Worm (Caenorhabditis elegans): ENCODE data around the gene zyg-12.
A peak's percentile ranks its signal among the peaks of the same experiment; 100 is the strongest.
"Not testable (repeated sequence)": the region's sequence is repeated elsewhere in the genome, so short reads cannot be mapped to it uniquely, and the experiment has no call there.

The zyg-12 gene

ce11 chrII:4902035-4902434 is 47.7 kb upstream of the zyg-12 start, which contains the start of gene R05F9.9 (continued):
- TF ChIP-seq hlh-26 (GFP tag; conservative IDR thresholded peaks at IDR 0.05) = no peak
- no peak for TF ChIP-seq somi-1 (GFP tag; optimal IDR thresholded peaks at IDR 0.05)
- 0 out of 2 replicates have a peak, but pooled peaks have one; percentile 1 for TF ChIP-seq madf-3 (GFP tag; IDR thresholded peaks at IDR 0.05)
- peak; percentile 66 for TF ChIP-seq hsf-1 (GFP tag; IDR thresholded peaks at IDR 0.05)
- TF ChIP-seq lin-40 (tag; optimal IDR thresholded peaks at IDR 0.05) = peak; percentile 8
- peak; percentile 62; the same call in 1 of the 2 replicates for TF ChIP-seq Y95B8A.8 (GFP tag; IDR thresholded peaks at IDR 0.05)
- peak; percentile 25 for TF ChIP-seq lsl-1 (GFP tag; optimal IDR thresholded peaks at IDR 0.05)
- no peak for TF ChIP-seq rec-8 (tag; optimal IDR thresholded peaks at IDR 0.05)
- TF ChIP-seq F55B11.4 (tag; optimal IDR thresholded peaks at IDR 0.05; ENCODE audit: borderline replicate concordance, insufficient read depth) = no peak
- no peak for TF ChIP-seq sdz-38 (tag; optimal IDR thresholded peaks at IDR 0.05)
- TF ChIP-seq ceh-40 (GFP tag; IDR thresholded peaks at IDR 0.05) = no peak
- TF ChIP-seq C17E4.6 (GFP tag; IDR thresholded peaks at IDR 0.05) = no peak
- peak; percentile 59 for TF ChIP-seq lin-54 (GFP tag; optimal IDR thresholded peaks at IDR 0.05)
- peak; percentile 41; the same call in 1 of the 2 replicates for TF ChIP-seq B0336.3 (GFP tag; IDR thresholded peaks at IDR 0.05)
- TF ChIP-seq snpc-1.3 (tag; optimal IDR thresholded peaks at IDR 0.05; ENCODE audit: insufficient read depth) = peak; percentile 8
- no peak for TF ChIP-seq egl-44 (GFP tag; IDR thresholded peaks at IDR 0.05)
- peak; percentile 55 for TF ChIP-seq F23B12.7 (tag; optimal IDR thresholded peaks at IDR 0.05; ENCODE audit: insufficient read depth)
- no peak for TF ChIP-seq snpc-4 (GFP tag; optimal IDR thresholded peaks at IDR 0.05)
- peak in 2 of 4 experiments; percentile 23 to 50 for TF ChIP-seq snpc-4 (tag; optimal IDR thresholded peaks at IDR 0.05)
- TF ChIP-seq cebp-2 (GFP tag; IDR thresholded peaks at IDR 0.05) = no peak
- peak; percentile 56 for TF ChIP-seq repo-1 (tag; optimal IDR thresholded peaks at IDR 0.05)
- no peak for TF ChIP-seq mel-28 (tag; optimal IDR thresholded peaks at IDR 0.05; ENCODE audit: borderline replicate concordance)
- TF ChIP-seq nfya-2 (GFP tag; IDR thresholded peaks at IDR 0.05) = no peak
- TF ChIP-seq attf-5 (GFP tag; optimal IDR thresholded peaks at IDR 0.05) = peak; percentile 31
- TF ChIP-seq ZK185.1 (tag; optimal IDR thresholded peaks at IDR 0.05; ENCODE audit: poor library complexity, severe bottlenecking) = peak; percentile 37
- peak; percentile 12 for TF ChIP-seq ceh-79 (tag; optimal IDR thresholded peaks at IDR 0.05)
- peak; percentile 8 for TF ChIP-seq tlf-1 (GFP tag; optimal IDR thresholded peaks at IDR 0.05)
- TF ChIP-seq efl-1 (GFP tag; optimal IDR thresholded peaks at IDR 0.05) = peak; percentile 39
- TF ChIP-seq madf-6 (GFP tag; IDR thresholded peaks at IDR 0.05) = peak; percentile 51
- TF ChIP-seq bed-1 (GFP tag; IDR thresholded peaks at IDR 0.05) = no peak
- peak; percentile 21 for TF ChIP-seq madf-10 (tag; optimal IDR thresholded peaks at IDR 0.05)
- TF ChIP-seq gei-17 (GFP tag; optimal IDR thresholded peaks at IDR 0.05) = peak; percentile 28
- no peak for TF ChIP-seq lir-1 (GFP tag; conservative IDR thresholded peaks at IDR 0.05)
- TF ChIP-seq Y53G8AR.9 (GFP tag; conservative IDR thresholded peaks at IDR 0.05) = peak; percentile 86
- peak; percentile 50 for TF ChIP-seq ekl-4 (GFP tag; IDR thresholded peaks at IDR 0.05)
- peak in 1 of 3 experiments; percentile 58 for TF ChIP-seq lin-35 (GFP tag; optimal IDR thresholded peaks at IDR 0.05)
- TF ChIP-seq nhr-90 (tag; optimal IDR thresholded peaks at IDR 0.05) = peak; percentile 10

DNA sequence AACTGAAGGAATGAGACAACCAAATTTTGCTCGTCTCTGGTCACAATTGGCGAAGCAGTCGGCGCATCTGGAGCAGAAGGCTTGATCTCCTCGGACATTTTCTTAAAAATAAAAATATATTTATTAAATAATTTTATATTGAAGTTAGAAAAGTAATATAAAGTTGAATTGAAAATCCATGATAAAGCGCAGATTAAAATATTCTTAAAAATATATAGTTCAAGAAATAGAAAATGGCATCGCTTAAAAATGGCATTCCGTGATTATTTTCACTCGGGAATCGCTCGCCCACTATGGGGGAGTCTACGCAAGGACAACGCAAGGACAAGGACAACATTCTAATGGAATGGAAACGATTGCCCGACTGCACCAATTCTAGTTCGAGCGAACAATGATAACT is 46.0 kb upstream of the zyg-12 start, which contains the start of gene sgt-1:
sgt-1 (minus strand) TSS at position 101 of the 400 bp plus-strand sequence.
- not testable (repeated sequence) for TF ChIP-seq T07F8.4 (tag; optimal IDR thresholded peaks at IDR 0.05); F39B2.1 (GFP tag; IDR thresholded peaks at IDR 0.05); F33H1.4 (GFP tag; IDR thresholded peaks at IDR 0.05)
